Fruit fly (Drosophila melanogaster): ENCODE data around the gene Nna1.
A peak's percentile ranks its signal among the peaks of the same experiment; 100 is the strongest.

The Nna1 gene

dm6 chrX:13740062-13740461 lies 48.0 kb downstream of the Nna1 start (continued):
- TF ChIP-seq trem (tag; optimal IDR thresholded peaks at IDR 0.05), result no peak
- TF ChIP-seq bab2 (GFP tag; optimal IDR thresholded peaks at IDR 0.05), result peak; percentile 89
- peak; percentile 29 for TF ChIP-seq CG8359 (GFP tag; optimal IDR thresholded peaks at IDR 0.05; ENCODE audit: borderline replicate concordance)
- peak; percentile 81 for TF ChIP-seq chm (GFP tag; IDR thresholded peaks at IDR 0.05)
- no peak for TF ChIP-seq CG16813 (GFP tag; IDR thresholded peaks at IDR 0.05; ENCODE audit: partially characterized antibody)
- TF ChIP-seq nau (GFP tag; optimal IDR thresholded peaks at IDR 0.05), result peak; percentile 31
- TF ChIP-seq pita (GFP tag; optimal IDR thresholded peaks at IDR 0.05), result no peak
- no peak for TF ChIP-seq Sry-β (GFP tag; optimal IDR thresholded peaks at IDR 0.05)
- TF ChIP-seq CG9609 (GFP tag; optimal IDR thresholded peaks at IDR 0.05), result peak; percentile 76
- peak; percentile 28 for TF ChIP-seq Ssrp (tag; optimal IDR thresholded peaks at IDR 0.05)
- peak; percentile 80 for TF ChIP-seq CG4730 (GFP tag; IDR thresholded peaks at IDR 0.05)
- TF ChIP-seq CG8089 (GFP tag; optimal IDR thresholded peaks at IDR 0.05), result peak; percentile 58
- peak; percentile 79 for TF ChIP-seq CG7372 (GFP tag; IDR thresholded peaks at IDR 0.05)
- peak; percentile 89 for TF ChIP-seq CG9932 (GFP tag; IDR thresholded peaks at IDR 0.05)
- TF ChIP-seq psq (GFP tag; optimal IDR thresholded peaks at IDR 0.05), result no peak
- TF ChIP-seq ase (GFP tag; IDR thresholded peaks at IDR 0.05), result peak; percentile 65; the same call in 2 of the 3 replicates
- TF ChIP-seq CG16815 (GFP tag; optimal IDR thresholded peaks at IDR 0.05), result peak; percentile 66
- peak; percentile 26 for TF ChIP-seq CG3407 (GFP tag; optimal IDR thresholded peaks at IDR 0.05)
- peak; percentile 86 for TF ChIP-seq ind (GFP tag; optimal IDR thresholded peaks at IDR 0.05)
- TF ChIP-seq lov (optimal IDR thresholded peaks at IDR 0.05), result no peak
- peak; percentile 82 for TF ChIP-seq lov (GFP tag; IDR thresholded peaks at IDR 0.05)
- TF ChIP-seq lab (GFP tag; optimal IDR thresholded peaks at IDR 0.05), result peak; percentile 91
- TF ChIP-seq ro (GFP tag; IDR thresholded peaks at IDR 0.05), result no peak
- TF ChIP-seq Atf3 (GFP tag; optimal IDR thresholded peaks at IDR 0.05), result peak; percentile 58
- TF ChIP-seq sd (tag; optimal IDR thresholded peaks at IDR 0.05), result no peak
- peak; percentile 80 for TF ChIP-seq CG12219 (GFP tag; optimal IDR thresholded peaks at IDR 0.05)
- peak; percentile 77 for TF ChIP-seq Sox102F (GFP tag; optimal IDR thresholded peaks at IDR 0.05)
- peak; percentile 85 for TF ChIP-seq sisA (GFP tag; IDR thresholded peaks at IDR 0.05)
- TF ChIP-seq ranshi (GFP tag; IDR thresholded peaks at IDR 0.05), result peak; percentile 79
- TF ChIP-seq Fer3 (tag; optimal IDR thresholded peaks at IDR 0.05), result peak; percentile 81
- TF ChIP-seq kah (GFP tag; optimal IDR thresholded peaks at IDR 0.05), result peak; percentile 56
- TF ChIP-seq Dip2 (GFP tag; IDR thresholded peaks at IDR 0.05), result no peak
- no peak for TF ChIP-seq run (tag; optimal IDR thresholded peaks at IDR 0.05)
- TF ChIP-seq CG12391 (tag; optimal IDR thresholded peaks at IDR 0.05), result peak; percentile 66
- TF ChIP-seq CG3995 (GFP tag; optimal IDR thresholded peaks at IDR 0.05), result peak; percentile 36
- peak; percentile 41; the same call in 1 of the 2 replicates for TF ChIP-seq CG32767 (GFP tag; IDR thresholded peaks at IDR 0.05)
- no peak for TF ChIP-seq CkIIα-i1 (GFP tag; IDR thresholded peaks at IDR 0.05)
- TF ChIP-seq CG18476 (GFP tag; optimal IDR thresholded peaks at IDR 0.05), result peak; percentile 25
- TF ChIP-seq NC2α (GFP tag; optimal IDR thresholded peaks at IDR 0.05), result no peak
- TF ChIP-seq CHES-1-like (GFP tag; optimal IDR thresholded peaks at IDR 0.05), result peak; percentile 83
- peak in 1 of 2 experiments; percentile 94 for TF ChIP-seq Hr78 (GFP tag; optimal IDR thresholded peaks at IDR 0.05)
- peak; percentile 3 for TF ChIP-seq CG9727 (GFP tag; optimal IDR thresholded peaks at IDR 0.05)
- TF ChIP-seq CG4360 (GFP tag; IDR thresholded peaks at IDR 0.05), result no peak
- peak; percentile 71 for TF ChIP-seq fd3F (GFP tag; optimal IDR thresholded peaks at IDR 0.05)
- TF ChIP-seq CG14860 (GFP tag; IDR thresholded peaks at IDR 0.05; ENCODE audit: partially characterized antibody), result no peak
- no peak for TF ChIP-seq sna (GFP tag; IDR thresholded peaks at IDR 0.05; ENCODE audit: partially characterized antibody)
- TF ChIP-seq exex (tag; optimal IDR thresholded peaks at IDR 0.05), result peak; percentile 42
- TF ChIP-seq E2f2 (GFP tag; IDR thresholded peaks at IDR 0.05), result peak; percentile 9
- no peak for TF ChIP-seq CG9797 (GFP tag; optimal IDR thresholded peaks at IDR 0.05)
- TF ChIP-seq gce (GFP tag; IDR thresholded peaks at IDR 0.05), result peak; percentile 72; the same call in 1 of the 3 replicates
- TF ChIP-seq sug (tag; optimal IDR thresholded peaks at IDR 0.05), result peak; percentile 75
